Worm (Caenorhabditis elegans) whole organism, L1 larva: ENCODE results near the gene cutl-11.

Experiments used
- F16B12.6 ChIP-seq: fragments of 150-350 bp; optimal IDR thresholded peaks from 2 replicates; lab custom pipeline; 2014; ENCODE audit warnings: missing biosample characterization, missing genetic modification characterization
- aha-1 ChIP-seq: fragments of 150-350 bp; optimal IDR thresholded peaks from 2 replicates; lab custom pipeline; 2014; ENCODE audit warnings: missing biosample characterization, missing genetic modification characterization
- blmp-1 ChIP-seq: fragments of 150-350 bp; optimal IDR thresholded peaks from 2 replicates; lab custom pipeline; 2014; ENCODE audit warnings: missing biosample characterization, missing genetic modification characterization
- ces-1 ChIP-seq: fragments of 150-350 bp; optimal IDR thresholded peaks from 2 replicates; lab custom pipeline; 2014; ENCODE audit warnings: missing biosample characterization, missing genetic modification reagents, missing genetic modification characterization
- dsc-1 ChIP-seq: sonication (generic microtip); optimal IDR thresholded peaks from 2 replicates; lab custom pipeline; 2016; ENCODE audit warnings: mild to moderate bottlenecking, missing genetic modification characterization, missing compliant biosample characterization
- efl-1 ChIP-seq, 4 experiments: fragments of 150-350 bp; optimal IDR thresholded peaks in 3 of 4; peaks in 1 of 4; 1 replicate in 1 of 4; 2 replicates in 3 of 4; lab custom pipeline; 2014; ENCODE audit warnings: missing biosample characterization in 2 of 4, missing genetic modification characterization in 2 of 4, missing genetic modification reagents in 2 of 4
- elt-3 ChIP-seq, 6 experiments: fragments of 150-350 bp in 1 of 6; sonication (generic microtip); optimal IDR thresholded peaks; 2 replicates each; lab custom pipeline; 2017 to 2018; ENCODE audit warnings: missing biosample characterization in 6 of 6, missing genetic modification characterization in 6 of 6, inconsistent platforms in 1 of 6
- fkh-4 ChIP-seq: sonication (generic microtip); optimal IDR thresholded peaks from 2 replicates; lab custom pipeline; 2016; ENCODE audit warnings: missing compliant biosample characterization, missing genetic modification characterization, borderline replicate concordance
- fkh-8 ChIP-seq: sonication (generic microtip); optimal IDR thresholded peaks from 2 replicates; lab custom pipeline; 2016; ENCODE audit warnings: mild to moderate bottlenecking, missing genetic modification characterization, missing compliant biosample characterization
- fos-1 ChIP-seq: fragments of 150-350 bp; optimal IDR thresholded peaks from 2 replicates; lab custom pipeline; 2014; ENCODE audit warnings: missing biosample characterization, missing genetic modification characterization
- grh-1 ChIP-seq: fragments of 200-800 bp; sonication (Bioruptor generic); IDR thresholded peaks from 2 replicates; pipeline ENCODE4 v1.3.6; 2022; ENCODE audit warnings: missing genetic modification reagents, missing genetic modification characterization, missing compliant biosample characterization
- hlh-4 ChIP-seq: sonication (generic microtip); optimal IDR thresholded peaks from 2 replicates; lab custom pipeline; 2016; ENCODE audit warnings: mild to moderate bottlenecking, missing genetic modification characterization, missing compliant biosample characterization
- isw-1 ChIP-seq: fragments of 200-800 bp; sonication (Bioruptor generic); IDR thresholded peaks from 2 replicates; pipeline ENCODE4 v1.3.6; 2022; ENCODE audit warnings: missing genetic modification characterization, missing compliant biosample characterization
- jun-1 ChIP-seq: fragments of 150-350 bp; optimal IDR thresholded peaks from 2 replicates; lab custom pipeline; 2014; ENCODE audit warnings: missing biosample characterization, missing genetic modification reagents, missing genetic modification characterization
- lin-14 ChIP-seq: fragments of 200-800 bp; sonication (Bioruptor generic); optimal IDR thresholded peaks from 2 replicates; lab custom pipeline; 2018; ENCODE audit warnings: mild to moderate bottlenecking, missing genetic modification characterization, moderate library complexity, missing compliant biosample characterization
- mdl-1 ChIP-seq, 2 experiments: fragments of 150-350 bp; optimal IDR thresholded peaks; 2 replicates each; lab custom pipeline; 2014 to 2017; ENCODE audit warnings: missing biosample characterization in 2 of 2, missing genetic modification characterization in 2 of 2, inconsistent platforms in 1 of 2
- mep-1 ChIP-seq: fragments of 150-350 bp; optimal IDR thresholded peaks from 2 replicates; lab custom pipeline; 2014; ENCODE audit warnings: missing biosample characterization, missing genetic modification characterization
- nhr-19 ChIP-seq: fragments of 200-800 bp; sonication (Bioruptor generic); conservative IDR thresholded peaks from 2 replicates; pipeline ENCODE4 v1.3.6; 2022; ENCODE audit warnings: missing genetic modification characterization, missing compliant biosample characterization
- nhr-28 ChIP-seq: fragments of 150-350 bp; optimal IDR thresholded peaks from 2 replicates; lab custom pipeline; 2014; ENCODE audit warnings: missing biosample characterization, missing genetic modification characterization
- nhr-71 ChIP-seq: sonication (generic microtip); optimal IDR thresholded peaks from 2 replicates; lab custom pipeline; 2016; ENCODE audit warnings: mild to moderate bottlenecking, missing genetic modification characterization, moderate library complexity, missing compliant biosample characterization
- nhr-77 ChIP-seq: fragments of 150-350 bp; optimal IDR thresholded peaks from 2 replicates; lab custom pipeline; 2014; ENCODE audit warnings: missing biosample characterization, missing genetic modification characterization
- nhr-85 ChIP-seq: sonication (generic microtip); peaks from one replicate; lab custom pipeline; 2016; ENCODE audit warnings: missing genetic modification characterization, inconsistent platforms, missing compliant biosample characterization
- skn-1 ChIP-seq: fragments of 150-350 bp; optimal IDR thresholded peaks from 2 replicates; lab custom pipeline; 2014; ENCODE audit warnings: missing biosample characterization, missing genetic modification characterization
- snu-23 ChIP-seq: sonication (generic microtip); optimal IDR thresholded peaks from 2 replicates; lab custom pipeline; 2016; ENCODE audit warnings: missing genetic modification characterization, missing compliant biosample characterization
- sup-37 ChIP-seq: fragments of 200-800 bp; sonication (Bioruptor generic); optimal IDR thresholded peaks from 2 replicates; lab custom pipeline; 2018; ENCODE audit warnings: mild to moderate bottlenecking, missing genetic modification characterization, missing compliant biosample characterization
- unc-30 ChIP-seq: sonication (generic microtip); optimal IDR thresholded peaks from 2 replicates; lab custom pipeline; 2017; ENCODE audit warnings: missing biosample characterization, missing genetic modification characterization
- unc-86 ChIP-seq: sonication (generic microtip); optimal IDR thresholded peaks from 2 replicates; lab custom pipeline; 2016; ENCODE audit warnings: missing genetic modification characterization, missing compliant biosample characterization
- ztf-11 ChIP-seq, 2 experiments: sonication (generic microtip); optimal IDR thresholded peaks; 2 replicates each; lab custom pipeline; 2016 to 2017; ENCODE audit warnings: missing genetic modification characterization in 2 of 2, missing biosample characterization in 1 of 2, missing compliant biosample characterization in 1 of 2
- ztf-4 ChIP-seq: fragments of 150-350 bp; optimal IDR thresholded peaks from 2 replicates; lab custom pipeline; 2014; ENCODE audit warnings: missing biosample characterization, missing genetic modification characterization

cutl-11 gene

DNA sequence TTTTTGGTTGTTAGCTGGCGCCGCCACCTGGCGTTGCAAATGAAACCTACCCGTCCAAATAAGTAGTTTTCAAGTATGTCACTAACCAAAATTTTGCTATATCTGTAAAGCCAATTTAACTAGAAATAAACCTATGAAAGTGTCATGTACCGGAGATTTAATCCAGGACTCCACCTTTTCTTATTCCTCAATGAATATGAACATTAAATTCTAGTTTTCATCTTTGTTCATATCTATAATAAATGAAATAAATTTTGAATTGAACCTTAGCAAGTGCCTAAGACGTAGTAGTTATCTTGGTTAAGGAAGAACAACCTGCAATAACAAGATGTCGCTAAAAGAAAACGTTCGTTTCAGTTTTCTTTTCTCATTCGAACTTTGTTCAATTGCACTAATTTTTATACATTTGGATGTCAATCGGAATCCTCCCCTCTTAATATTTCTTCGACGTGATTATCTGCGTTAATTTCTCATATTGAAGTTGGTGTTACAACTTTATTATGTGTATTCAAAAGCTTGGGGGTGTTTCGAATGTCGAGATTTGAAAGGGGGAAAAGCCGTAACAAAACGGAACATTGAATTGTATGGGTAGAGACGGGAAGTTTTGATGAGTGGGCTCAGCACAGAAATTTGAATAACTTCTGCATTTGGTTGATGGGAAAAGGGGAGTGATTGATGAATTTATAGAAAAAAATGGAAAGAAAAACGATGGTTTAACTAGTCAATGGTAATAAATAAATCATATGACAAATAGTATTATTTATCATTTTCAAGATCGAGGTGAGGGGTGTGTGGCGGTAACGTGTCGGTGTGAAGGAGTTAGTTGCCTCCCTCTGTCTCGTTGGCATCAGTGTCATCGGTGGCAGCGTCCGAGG, 47.2 kb downstream of the cutl-11 start (continued):
- TF ChIP-seq snu-23 (GFP tag; lab: Kevin White, UChicago): peak; percentile 58
- TF ChIP-seq hlh-4 (tag; lab: Kevin White, UChicago): no peak
- TF ChIP-seq jun-1 (tag; lab: Kevin White, UChicago): peak; percentile 27
- peak; percentile 60 for TF ChIP-seq nhr-71 (tag; lab: Kevin White, UChicago)
- peak; percentile 12 for TF ChIP-seq ztf-4

DNA sequence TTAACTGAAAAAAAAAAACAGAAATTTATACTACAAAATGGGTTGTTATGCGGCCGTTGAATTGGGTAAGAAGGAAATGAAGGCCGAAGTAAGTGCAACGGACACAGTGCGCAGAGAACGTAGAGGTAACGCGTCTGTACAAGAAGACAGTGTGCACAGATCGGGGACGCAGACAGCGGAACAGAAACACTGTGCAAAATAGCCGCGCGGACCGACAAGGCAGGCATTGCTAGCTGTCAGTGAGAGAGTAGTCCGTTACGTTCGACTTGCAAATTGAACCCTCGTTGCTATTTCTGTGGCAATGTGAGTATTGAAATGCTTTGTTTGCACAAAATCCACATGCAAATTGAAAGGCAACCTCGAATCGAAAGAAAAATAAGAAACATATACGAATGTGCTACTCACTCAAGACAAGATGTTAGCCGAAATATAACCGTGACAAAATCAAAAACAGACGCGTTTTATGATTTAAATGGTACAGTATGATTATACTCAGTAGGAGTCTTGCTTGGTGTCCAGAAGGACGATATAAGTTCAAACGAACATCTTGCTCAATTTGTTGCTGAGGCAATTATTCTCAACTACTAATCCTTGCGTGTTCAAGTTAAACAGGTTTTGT, 50.1 kb downstream of the cutl-11 start:
- peak; percentile 0 for TF ChIP-seq fkh-4 (tag; lab: Kevin White, UChicago)
- TF ChIP-seq skn-1: no peak
- TF ChIP-seq dsc-1 (tag; lab: Kevin White, UChicago): peak; percentile 67
- no peak for TF ChIP-seq nhr-77
- peak; percentile 17 for TF ChIP-seq mep-1 (tag; lab: Kevin White, UChicago)
- TF ChIP-seq, all 84 proteins: peak for 3

DNA sequence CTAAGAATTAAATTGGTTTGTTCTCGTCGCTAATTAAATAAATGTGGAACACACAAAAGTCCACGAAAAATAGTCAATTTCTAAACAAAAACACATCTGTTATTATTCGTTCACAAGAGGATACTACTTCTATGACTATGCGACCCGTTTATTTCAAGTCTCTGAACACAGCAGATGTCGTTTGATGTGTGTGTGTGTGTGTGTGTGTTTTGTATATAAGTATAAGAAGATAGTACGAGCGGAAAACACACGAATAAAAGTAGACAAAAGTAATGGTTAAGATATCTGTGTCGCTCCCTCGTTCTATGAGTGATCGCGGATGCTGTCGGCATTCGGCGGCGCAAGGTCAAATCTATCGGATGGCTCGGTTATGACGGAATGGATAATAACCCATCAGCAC, 51.8 kb downstream of the cutl-11 start:
- TF ChIP-seq aha-1 (tag; lab: Kevin White, UChicago): no peak
- TF ChIP-seq isw-1: no peak
- TF ChIP-seq fos-1 (tag; lab: Kevin White, UChicago): no peak
- no peak for TF ChIP-seq ztf-11 (tag; optimal IDR thresholded peaks at IDR 0.05; lab: Kevin White, UChicago)
- no peak for TF ChIP-seq grh-1
- TF ChIP-seq unc-30 (tag; lab: Kevin White, UChicago): no peak
- no peak for TF ChIP-seq fkh-8 (tag; lab: Kevin White, UChicago)
- TF ChIP-seq sup-37: no peak
- TF ChIP-seq unc-86 (tag; lab: Kevin White, UChicago): no peak
- TF ChIP-seq nhr-71 (tag; lab: Kevin White, UChicago): peak; percentile 22
- no peak for TF ChIP-seq ces-1 (GFP tag; lab: Kevin White, UChicago)
- TF ChIP-seq lin-14 (GFP tag; lab: Kevin White, UChicago): peak; percentile 57
- peak; percentile 16 for TF ChIP-seq snu-23 (GFP tag; lab: Kevin White, UChicago)
- no peak for TF ChIP-seq mdl-1 (tag; optimal IDR thresholded peaks at IDR 0.05; lab: Kevin White, UChicago)
- peak; percentile 6 for TF ChIP-seq blmp-1 (tag; lab: Kevin White, UChicago)
- no peak for TF ChIP-seq nhr-28 (tag; lab: Kevin White, UChicago)
- no peak for TF ChIP-seq efl-1 (optimal IDR thresholded peaks at IDR 0.05; lab: Kevin White, UChicago)
- no peak for TF ChIP-seq efl-1 (GFP tag; optimal IDR thresholded peaks at IDR 0.05 in 1 of 2; lab: Kevin White, UChicago)
- TF ChIP-seq elt-3 (tag; optimal IDR thresholded peaks at IDR 0.05; lab: Kevin White, UChicago): peak in 1 of 6 experiments; percentile 23
- TF ChIP-seq nhr-19 (GFP tag; lab: Robert Waterston, UW): peak; percentile 29; the same call in 1 of the 2 replicates
- peak; percentile 72 for TF ChIP-seq nhr-85 (tag; lab: Kevin White, UChicago)
- TF ChIP-seq F16B12.6 (tag; lab: Kevin White, UChicago): no peak
